Fruit fly (Drosophila melanogaster): ENCODE results near the gene Sh.

Gene Sh

DNA sequence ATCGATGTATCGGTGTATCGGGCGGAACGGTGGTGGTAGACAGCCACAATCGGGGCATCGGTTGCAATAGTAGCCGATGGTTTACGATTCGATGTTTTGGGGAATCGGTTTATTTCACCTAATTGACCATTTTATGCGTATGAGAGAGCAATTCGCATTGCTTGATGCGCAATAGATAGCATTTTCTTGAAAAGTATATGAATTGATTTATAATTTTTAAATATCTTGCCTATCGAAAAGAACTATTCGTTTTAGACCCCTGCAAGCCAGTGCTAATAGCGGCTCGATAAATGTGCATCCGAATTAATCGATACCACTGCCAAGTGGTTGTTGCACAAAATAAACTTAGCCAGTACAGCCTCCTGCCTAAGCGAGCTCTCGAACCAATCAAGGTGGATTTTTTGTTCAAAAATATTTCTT is 175.8 kb downstream of the Sh start, which contains the start of gene mnb (continued):
- TF ChIP-seq CG15696 (tag; optimal IDR thresholded peaks at IDR 0.05) (peak; percentile 12), Scr (GFP tag; IDR thresholded peaks at IDR 0.05; ENCODE audit: partially characterized antibody) (peak; percentile 99), Rfx (GFP tag; IDR thresholded peaks at IDR 0.05) (peak; percentile 34; the same call in 1 of the 2 replicates), bcd (GFP tag; optimal IDR thresholded peaks at IDR 0.05) (peak; percentile 28), CG6854 (GFP tag; optimal IDR thresholded peaks at IDR 0.05) (no peak), CG12071 (GFP tag; optimal IDR thresholded peaks at IDR 0.05) (no peak), ems (GFP tag; optimal IDR thresholded peaks at IDR 0.05) (peak; percentile 11), CG3407 (GFP tag; optimal IDR thresholded peaks at IDR 0.05) (no peak), CG12236 (GFP tag; optimal IDR thresholded peaks at IDR 0.05) (no peak), abd-A (tag; optimal IDR thresholded peaks at IDR 0.05) (no peak), pros (GFP tag; optimal IDR thresholded peaks at IDR 0.05) (no peak), lilli (GFP tag; optimal IDR thresholded peaks at IDR 0.05) (peak; percentile 57), Sry-δ (GFP tag; optimal IDR thresholded peaks at IDR 0.05) (peak; percentile 96), CHES-1-like (GFP tag; optimal IDR thresholded peaks at IDR 0.05) (no peak), CG4424 (GFP tag; optimal IDR thresholded peaks at IDR 0.05) (no peak), mirr (GFP tag; optimal IDR thresholded peaks at IDR 0.05) (no peak), Sox100B (GFP tag; optimal IDR thresholded peaks at IDR 0.05) (no peak), CG4854 (GFP tag; optimal IDR thresholded peaks at IDR 0.05) (no peak), CG5180 (GFP tag; optimal IDR thresholded peaks at IDR 0.05) (no peak), CG34224 (GFP tag; IDR thresholded peaks at IDR 0.05; ENCODE audit: partially characterized antibody) (peak; percentile 99), shn (GFP tag; optimal IDR thresholded peaks at IDR 0.05) (no peak), BtbVII (GFP tag; optimal IDR thresholded peaks at IDR 0.05) (no peak), Max (GFP tag; optimal IDR thresholded peaks at IDR 0.05) (no peak), CG7556 (GFP tag; optimal IDR thresholded peaks at IDR 0.05) (no peak), CG10267 (tag; optimal IDR thresholded peaks at IDR 0.05) (peak; percentile 46), mam (GFP tag; optimal IDR thresholded peaks at IDR 0.05) (peak; percentile 48), CG31224 (GFP tag; IDR thresholded peaks at IDR 0.05) (no peak), nau (GFP tag; optimal IDR thresholded peaks at IDR 0.05) (no peak), CG11456 (GFP tag; IDR thresholded peaks at IDR 0.05) (peak; percentile 8; the same call in 1 of the 3 replicates), Ets97D (GFP tag; optimal IDR thresholded peaks at IDR 0.05) (peak; percentile 68), pfk (GFP tag; optimal IDR thresholded peaks at IDR 0.05) (no peak), Bdp1 (GFP tag; optimal IDR thresholded peaks at IDR 0.05) (peak; percentile 22), Hr3 (GFP tag; optimal IDR thresholded peaks at IDR 0.05) (peak; percentile 30), CG3847 (GFP tag; IDR thresholded peaks at IDR 0.05) (peak; percentile 46; the same call in 1 of the 2 replicates), Lhr (GFP tag; optimal IDR thresholded peaks at IDR 0.05) (peak; percentile 71), HLH54F (GFP tag; optimal IDR thresholded peaks at IDR 0.05) (peak; percentile 8), Nf-YC (tag; optimal IDR thresholded peaks at IDR 0.05) (peak; percentile 20), slp2 (GFP tag; optimal IDR thresholded peaks at IDR 0.05) (no peak), Fer3 (tag; optimal IDR thresholded peaks at IDR 0.05) (no peak), CG9932 (GFP tag; IDR thresholded peaks at IDR 0.05) (peak; percentile 72), ato (GFP tag; IDR thresholded peaks at IDR 0.05; ENCODE audit: partially characterized antibody) (peak; percentile 99), row (GFP tag; IDR thresholded peaks at IDR 0.05) (peak; percentile 63), maf-S (GFP tag; optimal IDR thresholded peaks at IDR 0.05) (no peak), CG11398 (GFP tag; optimal IDR thresholded peaks at IDR 0.05) (no peak), CG9609 (GFP tag; optimal IDR thresholded peaks at IDR 0.05) (no peak), sob (GFP tag; IDR thresholded peaks at IDR 0.05) (0 out of 2 replicates have a peak, but pooled peaks have one; percentile 30), CG11696 (GFP tag; IDR thresholded peaks at IDR 0.05) (no peak), tna (GFP tag; IDR thresholded peaks at IDR 0.05; ENCODE audit: partially characterized antibody) (peak; percentile 98), CG12299 (tag; optimal IDR thresholded peaks at IDR 0.05) (no peak), wor (GFP tag; IDR thresholded peaks at IDR 0.05) (no peak), mld (GFP tag; IDR thresholded peaks at IDR 0.05; ENCODE audit: partially characterized antibody) (peak; percentile 98)

Measured in whole organism, embryonic.